Fruit fly (Drosophila melanogaster): Measurements from ENCODE around the gene CheA84a.

The CheA84a gene

DNA sequence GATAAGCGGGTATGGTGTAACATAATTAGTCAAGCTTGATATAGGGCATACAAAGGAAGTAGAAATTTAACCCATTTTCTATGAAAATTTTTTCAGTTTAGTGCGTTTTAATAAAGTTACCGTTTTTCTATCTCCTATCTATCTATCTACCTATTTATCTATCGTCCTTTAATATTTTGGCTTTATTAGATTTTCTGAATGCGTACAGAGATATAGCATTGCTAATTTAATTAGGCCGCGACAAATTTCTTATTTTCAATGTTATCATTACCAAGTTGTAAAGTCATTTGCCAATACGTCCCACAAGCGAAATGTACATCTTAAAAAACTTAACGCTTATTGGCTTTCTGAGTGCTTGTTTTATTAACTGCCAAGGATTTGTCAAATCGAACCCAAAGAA is 43.5 kb upstream of the CheA84a start, which contains the start of gene CG15864:
Gene CG15864, plus strand, starts transcription at position 301 of the 400 bp plus-strand sequence.
- TF ChIP-seq br (GFP tag; optimal IDR thresholded peaks at IDR 0.05) (no peak), jim (GFP tag; optimal IDR thresholded peaks at IDR 0.05) (no peak), fru (GFP tag; optimal IDR thresholded peaks at IDR 0.05) (no peak), pan (optimal IDR thresholded peaks at IDR 0.05) (no peak), Abd-B (GFP tag; optimal IDR thresholded peaks at IDR 0.05) (no peak), ey (GFP tag; optimal IDR thresholded peaks at IDR 0.05) (no peak), N (GFP tag; optimal IDR thresholded peaks at IDR 0.05) (no peak), CrebA (GFP tag; optimal IDR thresholded peaks at IDR 0.05; ENCODE audit: borderline replicate concordance) (no peak), Vsx2 (GFP tag; optimal IDR thresholded peaks at IDR 0.05; ENCODE audit: partially characterized antibody) (no peak), sage (GFP tag; optimal IDR thresholded peaks at IDR 0.05) (no peak), Hr78 (GFP tag; optimal IDR thresholded peaks at IDR 0.05) (no peak), Hnf4 (GFP tag; optimal IDR thresholded peaks at IDR 0.05) (no peak), CG32264 (GFP tag; optimal IDR thresholded peaks at IDR 0.05) (no peak), GATAd (GFP tag; optimal IDR thresholded peaks at IDR 0.05) (no peak), dmrt93B (GFP tag; optimal IDR thresholded peaks at IDR 0.05) (no peak)

DNA sequence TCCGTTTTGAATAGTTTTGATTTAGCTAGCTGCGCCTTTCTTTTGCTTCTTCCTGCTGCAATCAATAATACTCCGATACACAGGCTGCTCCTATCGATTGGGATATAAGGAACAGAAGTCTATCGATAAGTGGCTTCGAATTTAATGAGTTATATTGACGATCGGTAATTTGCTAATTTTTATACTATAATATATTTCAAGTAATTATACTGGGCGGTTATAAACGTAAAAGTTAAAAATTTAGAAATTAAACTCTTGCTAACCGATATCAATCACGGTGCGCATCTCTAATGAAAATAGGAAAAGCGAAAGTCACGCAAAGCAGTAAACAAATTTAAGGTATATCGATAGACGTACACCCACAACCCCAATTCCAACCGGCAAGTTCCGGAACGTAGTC is 39.1 kb upstream of the CheA84a start, which contains the start of the genes CG9636, CG18749 and CG33722:
Gene CG9636, minus strand, starts transcription at position 73 of the 400 bp plus-strand sequence.
Gene CG18749, plus strand, starts transcription at position 336 of the 400 bp plus-strand sequence.
Gene CG33722, plus strand, starts transcription at position 336 of the 400 bp plus-strand sequence.
- no peak for TF ChIP-seq N (GFP tag; optimal IDR thresholded peaks at IDR 0.05)
- TF ChIP-seq Hr78 (GFP tag; optimal IDR thresholded peaks at IDR 0.05) = no peak
- TF ChIP-seq foxo (GFP tag; optimal IDR thresholded peaks at IDR 0.05) = peak; percentile 23 to 80
- no peak for TF ChIP-seq dl (GFP tag; optimal IDR thresholded peaks at IDR 0.05; ENCODE audit: insufficient read depth in 1 of 2, partially characterized antibody in 2 of 2)
- peak; percentile 93 for TF ChIP-seq brk (GFP tag; optimal IDR thresholded peaks at IDR 0.05)
- peak; percentile 70 for TF ChIP-seq woc (GFP tag; optimal IDR thresholded peaks at IDR 0.05)
- TF ChIP-seq dsf (GFP tag; optimal IDR thresholded peaks at IDR 0.05; ENCODE audit: borderline replicate concordance) = peak; percentile 71
- TF ChIP-seq sage (GFP tag; optimal IDR thresholded peaks at IDR 0.05) = peak; percentile 83
- peak; percentile 67 for TF ChIP-seq ey (GFP tag; optimal IDR thresholded peaks at IDR 0.05)
- TF ChIP-seq Jra (GFP tag; optimal IDR thresholded peaks at IDR 0.05) = peak; percentile 81
- TF ChIP-seq Dfd (GFP tag; optimal IDR thresholded peaks at IDR 0.05) = no peak
- peak; percentile 83 for TF ChIP-seq rgr (GFP tag; optimal IDR thresholded peaks at IDR 0.05)
- TF ChIP-seq Abd-B (GFP tag; optimal IDR thresholded peaks at IDR 0.05) = no peak
- no peak for TF ChIP-seq usp (GFP tag; optimal IDR thresholded peaks at IDR 0.05)
- no peak for TF ChIP-seq pan (optimal IDR thresholded peaks at IDR 0.05)
- peak; percentile 89 for TF ChIP-seq h (GFP tag; optimal IDR thresholded peaks at IDR 0.05)
- peak; percentile 67 for TF ChIP-seq Sp1 (GFP tag; optimal IDR thresholded peaks at IDR 0.05)
- TF ChIP-seq Hnf4 (GFP tag; optimal IDR thresholded peaks at IDR 0.05) = peak; percentile 89
- no peak for TF ChIP-seq Mio (GFP tag; optimal IDR thresholded peaks at IDR 0.05)
- TF ChIP-seq fru (GFP tag; optimal IDR thresholded peaks at IDR 0.05) = peak; percentile 70
- no peak for TF ChIP-seq lola (GFP tag; optimal IDR thresholded peaks at IDR 0.05)
- peak; percentile 81 for TF ChIP-seq OdsH (GFP tag; optimal IDR thresholded peaks at IDR 0.05)
- peak; percentile 62 for TF ChIP-seq Rel (GFP tag; optimal IDR thresholded peaks at IDR 0.05)
- peak; percentile 87 for TF ChIP-seq Rel (tag; optimal IDR thresholded peaks at IDR 0.05)
- no peak for TF ChIP-seq Dif (GFP tag; optimal IDR thresholded peaks at IDR 0.05; ENCODE audit: partially characterized antibody)
- peak; percentile 81 for TF ChIP-seq psq (GFP tag; optimal IDR thresholded peaks at IDR 0.05)
- TF ChIP-seq GATAd (GFP tag; optimal IDR thresholded peaks at IDR 0.05) = no peak
- TF ChIP-seq Vsx2 (GFP tag; optimal IDR thresholded peaks at IDR 0.05; ENCODE audit: partially characterized antibody) = no peak
- TF ChIP-seq dmrt93B (GFP tag; optimal IDR thresholded peaks at IDR 0.05) = no peak
- TF ChIP-seq sv (GFP tag; optimal IDR thresholded peaks at IDR 0.05) = peak; percentile 62
- TF ChIP-seq CG32264 (GFP tag; optimal IDR thresholded peaks at IDR 0.05) = peak; percentile 40
- TF ChIP-seq br (GFP tag; optimal IDR thresholded peaks at IDR 0.05) = peak; percentile 73
- no peak for TF ChIP-seq jim (GFP tag; optimal IDR thresholded peaks at IDR 0.05)
- TF ChIP-seq CrebA (GFP tag; optimal IDR thresholded peaks at IDR 0.05; ENCODE audit: borderline replicate concordance) = no peak
- TF ChIP-seq Myc (optimal IDR thresholded peaks at IDR 0.05) = peak; percentile 36
- peak; percentile 50 for TF ChIP-seq CG9705 (GFP tag; optimal IDR thresholded peaks at IDR 0.05)
- TF ChIP-seq HLH106 (tag; optimal IDR thresholded peaks at IDR 0.05) = peak; percentile 72
- no peak for TF ChIP-seq Hr83 (GFP tag; optimal IDR thresholded peaks at IDR 0.05; ENCODE audit: poor library complexity, severe bottlenecking)
- no peak for TF ChIP-seq tai (GFP tag; optimal IDR thresholded peaks at IDR 0.05)

All from whole organism, wandering third instar larva.